Fruit fly (Drosophila melanogaster) whole organism: ENCODE results near the gene CG17359.

Experiments
- CG8478 ChIP-seq: fragments of >200 bp; optimal IDR thresholded peaks from 2 replicates; lab custom pipeline; 2018; ENCODE audit warnings: inconsistent platforms
- Dll ChIP-seq: fragments of >200 bp; optimal IDR thresholded peaks from 2 replicates; lab custom pipeline; 2017
- EcR ChIP-seq, 2 experiments: fragments of >200 bp; optimal IDR thresholded peaks; 2 replicates each; lab custom pipeline; 2017; ENCODE audit warnings: missing biosample characterization in 2 of 2, missing genetic modification characterization in 2 of 2, missing genetic modification reagents in 2 of 2
- pan ChIP-seq: fragments of >200 bp; optimal IDR thresholded peaks from 2 replicates; lab custom pipeline; 2017
- psq ChIP-seq: fragments of >200 bp; optimal IDR thresholded peaks from 2 replicates; lab custom pipeline; 2017
- usp ChIP-seq: fragments of >200 bp; optimal IDR thresholded peaks from 2 replicates; lab custom pipeline; 2017; ENCODE audit warnings: missing biosample characterization, missing genetic modification characterization, mixed read lengths

The CG17359 gene

DNA sequence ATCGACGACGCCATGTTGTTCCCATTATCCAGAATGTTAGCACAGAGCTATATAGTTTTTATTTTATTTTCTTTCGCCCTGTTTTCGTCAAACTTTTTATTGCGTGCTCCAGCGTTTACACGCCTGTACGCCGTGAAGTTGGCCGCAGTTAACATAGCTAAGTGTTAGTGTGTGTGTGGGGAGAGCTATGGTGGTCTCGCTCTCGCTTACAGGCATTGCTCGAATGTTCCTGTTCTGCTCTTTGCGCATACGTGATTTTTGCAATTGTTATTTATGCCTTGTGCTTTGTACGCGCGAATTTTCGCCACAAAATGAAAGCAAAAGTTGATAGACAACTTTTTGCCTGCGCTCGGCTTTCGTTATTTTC is 5.0 kb upstream of the CG17359 start:
- TF ChIP-seq Dll (lab: Kevin White, UChicago) (no peak), psq (peak; percentile 78)

DNA sequence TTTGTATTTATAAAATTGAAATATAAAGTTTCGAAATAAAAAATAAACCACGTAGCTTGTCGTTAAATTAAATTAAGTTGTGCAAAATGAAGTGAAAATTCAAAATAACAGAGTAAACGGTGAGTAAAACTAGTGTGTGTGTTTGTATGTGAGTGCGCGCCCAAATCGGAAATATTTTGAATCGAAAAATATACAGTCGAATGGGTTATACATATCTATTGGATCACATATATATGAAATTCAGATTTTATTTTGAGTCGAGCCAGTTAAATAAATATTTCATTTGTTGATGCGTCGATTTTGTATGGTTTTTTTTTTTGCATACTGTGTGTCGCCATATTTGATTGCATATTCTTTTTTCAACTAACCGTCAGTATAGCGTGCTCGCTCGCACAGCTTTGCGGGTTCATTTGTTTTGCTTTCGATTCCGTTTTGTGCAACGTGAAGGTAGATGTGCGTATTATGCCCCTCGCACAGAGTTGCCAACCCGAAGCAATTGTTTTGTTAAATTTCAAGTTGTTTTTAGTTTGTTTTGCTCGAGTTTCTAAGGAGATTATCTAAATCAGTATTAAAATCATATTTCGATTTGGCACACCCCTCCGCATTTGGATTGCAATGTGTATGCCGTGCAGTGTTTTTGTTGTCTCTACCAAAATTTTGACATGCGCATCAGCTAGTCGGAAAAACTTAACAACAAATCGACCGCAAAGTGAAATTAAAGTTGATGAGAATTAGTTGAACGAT is 4.4 kb upstream of the CG17359 start:
- TF ChIP-seq pan (lab: Kevin White, UChicago), result no peak
- TF ChIP-seq CG8478 (lab: Kevin White, UChicago), result no peak
- TF ChIP-seq Dll (lab: Kevin White, UChicago), result no peak
- TF ChIP-seq usp (GFP tag; lab: Kevin White, UChicago), result no peak
- TF ChIP-seq psq, result no peak
- no peak for TF ChIP-seq EcR (GFP tag; optimal IDR thresholded peaks at IDR 0.05; lab: Kevin White, UChicago)

DNA sequence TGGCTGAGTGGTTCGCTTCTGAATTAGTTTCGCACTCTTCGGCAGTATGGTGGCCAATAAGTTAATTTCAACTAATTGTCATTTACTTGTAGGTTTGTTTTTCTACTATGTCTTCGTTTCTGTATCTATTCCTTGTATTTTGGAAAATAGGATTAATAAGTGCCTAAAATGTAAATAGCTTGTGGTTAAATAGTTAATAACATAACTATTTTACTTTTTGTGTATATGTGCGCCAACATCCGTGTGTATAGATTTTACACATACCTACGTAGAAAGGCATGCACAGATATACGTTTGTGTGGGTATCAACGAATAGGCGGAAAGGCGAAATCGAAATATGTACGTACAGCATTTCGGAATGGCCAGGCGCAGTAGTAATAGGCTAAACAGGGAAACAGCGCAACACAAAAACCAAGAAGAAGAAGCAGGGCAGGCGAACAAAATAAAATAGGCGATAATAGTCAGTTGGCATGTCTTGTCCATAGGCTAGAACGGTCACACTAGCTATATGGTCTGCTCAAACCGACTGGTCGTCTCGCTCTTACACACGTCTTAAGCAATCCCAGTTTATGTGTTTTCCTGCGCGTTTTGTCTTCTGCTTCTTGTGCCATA is 3.6 kb upstream of the CG17359 start:
- TF ChIP-seq EcR (GFP tag; optimal IDR thresholded peaks at IDR 0.05; lab: Kevin White, UChicago) (no peak), CG8478 (lab: Kevin White, UChicago) (peak; percentile 87), psq (peak; percentile 43), Dll (lab: Kevin White, UChicago) (no peak), pan (lab: Kevin White, UChicago) (no peak)

DNA sequence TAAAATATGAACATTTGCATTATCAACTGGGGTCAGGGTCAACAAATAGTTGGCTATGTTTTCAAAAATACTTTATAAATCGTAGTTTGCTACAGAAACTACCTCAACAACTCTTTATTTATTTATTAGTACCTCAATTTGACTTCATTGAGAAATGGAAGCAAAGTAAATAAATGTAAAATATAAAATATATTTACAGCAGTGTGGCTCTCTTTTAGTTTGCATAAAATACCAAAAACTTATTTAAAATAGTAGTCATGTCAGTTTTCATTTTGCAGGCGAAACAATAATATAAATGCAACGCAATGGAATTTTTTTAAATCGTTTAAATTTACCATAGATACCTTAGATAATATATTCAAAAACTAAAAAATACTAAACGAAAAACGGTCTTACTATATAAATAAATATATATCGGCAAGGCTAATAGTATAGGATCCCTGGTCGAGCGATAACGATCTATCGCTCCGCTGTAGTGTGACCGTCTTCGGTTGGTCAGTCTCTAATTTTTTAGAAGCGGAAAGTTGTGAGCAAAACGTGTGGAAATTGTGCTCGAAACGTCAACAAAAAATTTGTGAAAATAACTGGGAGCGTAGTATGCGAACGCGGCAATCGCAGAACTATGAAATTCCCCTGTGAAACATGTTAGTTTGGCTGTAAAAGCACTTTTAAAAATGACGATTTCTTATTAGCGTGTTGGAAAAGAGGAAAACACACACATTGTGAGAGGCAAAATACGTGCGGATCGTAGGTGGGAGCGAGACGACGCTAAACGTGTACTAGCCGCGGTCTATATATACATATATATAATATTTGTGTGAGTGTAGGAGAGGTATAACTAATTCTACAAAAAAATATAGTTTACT is 2.8 kb upstream of the CG17359 start, which contains the start of the genes Nprl3 and upSET:
Nprl3 (minus strand) TSS at position 223 of the 866 bp plus-strand sequence.
upSET (plus strand) TSS at position 470 of the 866 bp plus-strand sequence.
- no peak for TF ChIP-seq psq
- no peak for TF ChIP-seq pan (lab: Kevin White, UChicago)
- no peak for TF ChIP-seq usp (GFP tag; lab: Kevin White, UChicago)
- TF ChIP-seq CG8478 (lab: Kevin White, UChicago), result peak; percentile 68
- TF ChIP-seq EcR (GFP tag; optimal IDR thresholded peaks at IDR 0.05; lab: Kevin White, UChicago), result no peak

DNA sequence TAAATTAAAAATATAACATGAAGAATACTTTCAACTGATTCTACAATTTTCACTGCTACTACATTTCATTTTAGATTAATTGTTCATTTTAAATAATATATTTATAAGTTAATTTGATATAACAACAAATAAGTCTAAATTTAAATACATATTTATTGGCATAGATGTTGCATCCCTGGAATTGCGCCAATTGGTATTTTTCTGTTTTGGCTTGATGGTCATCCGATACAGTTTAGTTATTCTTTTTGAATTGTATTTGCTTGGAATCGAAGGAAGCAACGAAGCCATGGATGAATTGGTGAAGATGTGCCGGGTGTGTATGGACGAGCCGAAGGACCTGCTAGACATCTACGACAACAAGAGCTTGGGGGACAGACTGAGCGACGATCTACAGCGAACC is 2.1 kb downstream of the CG17359 start, which contains the start of gene CG17361:
CG17361 (plus strand) TSS at position 200 of the 400 bp plus-strand sequence.
- TF ChIP-seq usp (GFP tag; lab: Kevin White, UChicago) (no peak), pan (lab: Kevin White, UChicago) (no peak), psq (no peak), Dll (lab: Kevin White, UChicago) (no peak), CG8478 (lab: Kevin White, UChicago) (no peak), EcR (GFP tag; optimal IDR thresholded peaks at IDR 0.05; lab: Kevin White, UChicago) (no peak)

DNA sequence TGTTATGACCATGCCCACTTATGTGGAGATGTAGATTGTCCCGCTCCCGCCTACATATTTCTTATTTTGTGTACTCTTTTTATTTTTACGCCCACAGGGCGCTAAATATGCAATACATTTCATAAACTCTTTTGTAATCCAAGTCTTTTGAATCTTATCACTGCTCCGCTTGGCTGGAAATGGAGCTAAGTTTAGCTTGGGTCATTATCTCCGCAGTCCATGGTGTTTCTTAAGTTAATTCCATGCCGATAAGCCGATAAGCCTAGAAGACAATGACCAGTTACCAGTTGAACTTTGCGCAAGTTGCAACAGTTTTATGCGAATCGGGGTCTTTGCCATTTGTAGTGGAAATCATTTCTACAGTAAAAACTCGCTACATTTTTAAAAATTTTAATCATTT is 2.6 kb downstream of the CG17359 start:
- TF ChIP-seq CG8478 (lab: Kevin White, UChicago) (no peak), psq (no peak), pan (lab: Kevin White, UChicago) (no peak), Dll (lab: Kevin White, UChicago) (no peak), EcR (GFP tag; optimal IDR thresholded peaks at IDR 0.05; lab: Kevin White, UChicago) (no peak), usp (GFP tag; lab: Kevin White, UChicago) (no peak)

DNA sequence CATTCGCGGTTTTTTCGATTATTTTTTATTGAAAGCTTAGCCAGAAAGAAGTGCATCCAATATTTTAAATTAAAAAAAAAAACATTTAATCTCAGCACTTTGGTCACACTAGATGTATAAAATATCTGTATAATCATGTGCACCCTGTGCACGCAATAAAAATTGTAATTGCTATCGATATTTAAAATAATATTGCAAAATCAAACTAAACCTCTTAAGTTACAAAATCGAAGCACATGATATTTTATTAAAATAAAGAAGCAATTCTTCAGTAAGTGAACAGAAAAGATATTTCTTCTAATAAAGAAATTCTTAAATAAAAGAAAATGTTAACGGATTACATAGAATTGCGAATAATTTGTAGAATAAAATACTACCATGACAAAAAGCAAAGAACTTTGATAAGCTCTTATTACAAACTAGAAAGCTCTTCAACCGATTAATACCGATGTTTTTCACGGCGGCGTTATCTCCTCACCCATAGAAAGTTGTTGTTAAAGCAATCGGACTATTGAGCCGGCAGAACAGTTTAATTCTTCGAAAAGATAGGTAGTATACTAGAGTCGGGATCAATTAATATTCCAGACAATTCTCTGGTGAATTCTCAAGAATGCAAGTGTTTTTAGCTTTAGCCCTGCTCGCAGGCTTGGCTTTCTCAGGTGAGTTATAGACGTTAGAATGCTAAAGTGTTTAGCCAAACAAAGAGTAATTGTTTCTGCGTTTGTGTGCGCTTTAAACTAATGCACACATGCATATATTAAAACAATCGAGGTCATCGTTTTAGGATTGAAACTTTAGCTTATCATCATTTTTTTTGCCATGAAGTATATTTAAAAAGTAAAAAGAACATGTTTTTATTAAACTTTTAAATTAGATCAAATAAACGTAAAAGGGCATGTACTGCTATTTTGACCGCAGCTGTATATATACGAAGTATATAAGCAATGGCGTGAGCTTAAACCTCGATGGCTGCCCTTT is 5.0 kb downstream of the CG17359 start, which contains the start of gene CtsK1:
CtsK1 (plus strand) TSS at position 490 of the 978 bp plus-strand sequence.
- TF ChIP-seq CG8478 (lab: Kevin White, UChicago), result no peak
- no peak for TF ChIP-seq pan (lab: Kevin White, UChicago)
- no peak for TF ChIP-seq psq
- TF ChIP-seq usp (GFP tag; lab: Kevin White, UChicago), result no peak
- no peak for TF ChIP-seq Dll (lab: Kevin White, UChicago)
- no peak for TF ChIP-seq EcR (GFP tag; optimal IDR thresholded peaks at IDR 0.05; lab: Kevin White, UChicago)

DNA sequence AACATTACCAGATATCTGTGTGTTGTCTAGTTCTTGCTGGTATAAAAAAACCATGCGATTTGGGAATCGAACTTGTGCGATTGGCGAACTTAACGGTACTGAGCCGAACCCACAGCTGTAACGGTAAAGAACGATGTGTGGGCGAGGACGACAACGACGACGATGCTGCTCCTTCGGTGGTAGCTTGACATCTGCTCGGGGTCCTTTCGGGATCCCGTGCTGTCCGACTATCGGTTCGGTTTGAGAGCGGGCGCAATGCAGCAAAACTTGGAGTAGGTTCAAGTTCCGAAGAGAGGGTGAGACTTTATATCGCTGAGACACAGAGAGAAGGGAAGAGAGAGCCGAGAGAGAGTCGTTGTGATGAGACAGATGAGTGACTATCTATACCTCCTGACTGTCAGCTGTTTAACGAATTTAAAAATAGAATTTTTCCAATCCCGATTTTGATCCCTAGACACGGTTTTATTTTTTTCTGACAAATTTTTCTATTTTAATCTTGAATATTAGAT is 5.8 kb downstream of the CG17359 start, which contains the start of gene CG17364:
CG17364 (minus strand) TSS at position 168 of the 509 bp plus-strand sequence.
- TF ChIP-seq CG8478 (lab: Kevin White, UChicago) (no peak), pan (lab: Kevin White, UChicago) (no peak), psq (no peak), EcR (GFP tag; optimal IDR thresholded peaks at IDR 0.05; lab: Kevin White, UChicago) (no peak), Dll (lab: Kevin White, UChicago) (no peak), usp (GFP tag; lab: Kevin White, UChicago) (no peak)

DNA sequence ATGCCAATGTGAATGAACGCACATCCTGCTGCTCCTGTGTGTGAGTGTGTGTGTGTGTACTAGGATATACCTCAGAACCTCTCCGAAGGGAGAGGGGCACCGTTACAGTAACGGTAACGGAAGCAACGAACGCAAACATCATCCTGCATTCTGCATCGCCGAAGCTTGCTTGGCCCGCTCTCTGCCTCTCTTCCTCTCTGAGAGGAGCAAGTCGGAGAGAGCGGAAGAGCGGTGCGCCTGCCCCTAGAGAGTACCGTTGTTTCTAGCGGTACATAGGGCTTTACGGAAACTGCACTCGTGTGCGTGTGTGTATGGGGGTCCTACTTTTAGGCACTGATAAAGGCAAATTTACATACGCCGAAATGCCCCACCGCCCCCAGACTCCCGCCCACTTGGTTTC is 7.7 kb downstream of the CG17359 start:
- TF ChIP-seq EcR (GFP tag; optimal IDR thresholded peaks at IDR 0.05; lab: Kevin White, UChicago), result no peak
- TF ChIP-seq psq, result no peak
- no peak for TF ChIP-seq usp (GFP tag; lab: Kevin White, UChicago)
- TF ChIP-seq pan (lab: Kevin White, UChicago), result no peak
- no peak for TF ChIP-seq Dll (lab: Kevin White, UChicago)
- TF ChIP-seq CG8478 (lab: Kevin White, UChicago), result no peak

DNA sequence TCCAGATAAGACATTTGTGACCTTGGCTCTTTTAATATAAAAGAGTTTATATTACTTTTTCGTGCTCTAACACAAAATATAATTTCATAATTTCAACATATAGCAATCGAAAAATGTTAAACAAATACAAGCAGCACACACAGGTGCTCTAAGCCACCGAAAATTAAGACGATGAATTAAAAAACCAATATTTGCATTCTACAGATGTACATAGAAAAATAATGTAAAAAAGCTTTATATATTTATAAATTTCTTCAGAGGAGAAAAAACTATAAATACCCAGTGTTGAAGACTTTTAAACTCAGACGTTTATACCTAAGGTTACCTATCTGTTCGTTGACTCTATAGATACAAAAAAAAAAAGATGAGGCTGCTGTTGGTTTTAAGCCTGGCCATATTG is 11.5 kb downstream of the CG17359 start, which contains the start of gene CG9040:
CG9040 (plus strand) TSS at position 301 of the 400 bp plus-strand sequence.
- TF ChIP-seq CG8478 (lab: Kevin White, UChicago) (no peak), psq (no peak), pan (lab: Kevin White, UChicago) (no peak), usp (GFP tag; lab: Kevin White, UChicago) (no peak), EcR (GFP tag; optimal IDR thresholded peaks at IDR 0.05; lab: Kevin White, UChicago) (no peak), Dll (lab: Kevin White, UChicago) (no peak)
